Fruit fly (Drosophila melanogaster) whole organism: Measurements from ENCODE around the gene Clk.
A peak's percentile ranks its signal among the peaks of the same experiment; 100 is the strongest.

Experiments used
- CG8478 ChIP-seq: fragments of >200 bp; optimal IDR thresholded peaks from 2 replicates; lab custom pipeline; 2018; ENCODE audit warnings: inconsistent platforms
- Dll ChIP-seq: fragments of >200 bp; optimal IDR thresholded peaks from 2 replicates; lab custom pipeline; 2017
- EcR ChIP-seq, 2 experiments: fragments of >200 bp; optimal IDR thresholded peaks; 2 replicates each; lab custom pipeline; 2017; ENCODE audit warnings: missing biosample characterization in 2 of 2, missing genetic modification characterization in 2 of 2, missing genetic modification reagents in 2 of 2
- pan ChIP-seq: fragments of >200 bp; optimal IDR thresholded peaks from 2 replicates; lab custom pipeline; 2017
- psq ChIP-seq: fragments of >200 bp; optimal IDR thresholded peaks from 2 replicates; lab custom pipeline; 2017
- usp ChIP-seq: fragments of >200 bp; optimal IDR thresholded peaks from 2 replicates; lab custom pipeline; 2017; ENCODE audit warnings: missing biosample characterization, missing genetic modification characterization, mixed read lengths

The Clk gene

dm6 chr3L:7792249-7792648, 16.8 kb upstream of the Clk start:
- TF ChIP-seq psq (lab: Kevin White, UChicago) (no peak), EcR (GFP tag; optimal IDR thresholded peaks at IDR 0.05; lab: Kevin White, UChicago) (no peak), CG8478 (no peak), Dll (lab: Kevin White, UChicago) (no peak), pan (lab: Kevin White, UChicago) (no peak), usp (GFP tag; lab: Kevin White, UChicago) (no peak)

- TF ChIP-seq usp (GFP tag; lab: Kevin White, UChicago) (no peak), EcR (GFP tag; optimal IDR thresholded peaks at IDR 0.05; lab: Kevin White, UChicago) (no peak), pan (lab: Kevin White, UChicago) (no peak)
Observed at dm6 chr3L:7790224-7790623, 14.8 kb upstream of the Clk start.

- TF ChIP-seq pan (lab: Kevin White, UChicago) (no peak), usp (GFP tag; lab: Kevin White, UChicago) (no peak), EcR (GFP tag; optimal IDR thresholded peaks at IDR 0.05; lab: Kevin White, UChicago) (no peak), psq (lab: Kevin White, UChicago) (no peak), CG8478 (no peak), Dll (lab: Kevin White, UChicago) (no peak)
Observed at dm6 chr3L:7787788-7788406, 12.5 kb upstream of the Clk start.

- TF ChIP-seq CG8478 = no peak
- TF ChIP-seq pan (lab: Kevin White, UChicago) = no peak
- no peak for TF ChIP-seq psq (lab: Kevin White, UChicago)
- TF ChIP-seq usp (GFP tag; lab: Kevin White, UChicago) = no peak
- no peak for TF ChIP-seq Dll (lab: Kevin White, UChicago)
- TF ChIP-seq EcR (GFP tag; optimal IDR thresholded peaks at IDR 0.05; lab: Kevin White, UChicago) = no peak
Observed at dm6 chr3L:7786989-7787388, 11.6 kb upstream of the Clk start.

dm6 chr3L:7786263-7786662, 10.9 kb upstream of the Clk start:
- TF ChIP-seq CG8478 = no peak
- TF ChIP-seq EcR (GFP tag; optimal IDR thresholded peaks at IDR 0.05; lab: Kevin White, UChicago) = no peak
- no peak for TF ChIP-seq pan (lab: Kevin White, UChicago)
- TF ChIP-seq psq (lab: Kevin White, UChicago) = no peak
- TF ChIP-seq Dll (lab: Kevin White, UChicago) = no peak
- TF ChIP-seq usp (GFP tag; lab: Kevin White, UChicago) = no peak

- TF ChIP-seq psq (lab: Kevin White, UChicago) (no peak), pan (lab: Kevin White, UChicago) (no peak), usp (GFP tag; lab: Kevin White, UChicago) (no peak)
Observed at dm6 chr3L:7783383-7783782, 8.0 kb upstream of the Clk start.

- no peak for TF ChIP-seq CG8478
- TF ChIP-seq Dll (lab: Kevin White, UChicago) = no peak
- TF ChIP-seq usp (GFP tag; lab: Kevin White, UChicago) = no peak
- no peak for TF ChIP-seq psq (lab: Kevin White, UChicago)
- no peak for TF ChIP-seq EcR (GFP tag; optimal IDR thresholded peaks at IDR 0.05; lab: Kevin White, UChicago)
- TF ChIP-seq pan (lab: Kevin White, UChicago) = no peak
Observed at dm6 chr3L:7782051-7782682, 6.8 kb upstream of the Clk start.

- no peak for TF ChIP-seq CG8478
- peak; percentile 47 for TF ChIP-seq pan (lab: Kevin White, UChicago)
- no peak for TF ChIP-seq EcR (GFP tag; optimal IDR thresholded peaks at IDR 0.05; lab: Kevin White, UChicago)
- no peak for TF ChIP-seq psq (lab: Kevin White, UChicago)
Observed at dm6 chr3L:7781353-7782050, 6.1 kb upstream of the Clk start.

- TF ChIP-seq CG8478 (no peak), psq (lab: Kevin White, UChicago) (no peak)
Observed at dm6 chr3L:7774698-7775097, 705 bp downstream of the Clk start.

- TF ChIP-seq CG8478 = no peak
- no peak for TF ChIP-seq pan (lab: Kevin White, UChicago)
- no peak for TF ChIP-seq EcR (GFP tag; optimal IDR thresholded peaks at IDR 0.05; lab: Kevin White, UChicago)
- TF ChIP-seq psq (lab: Kevin White, UChicago) = no peak
- no peak for TF ChIP-seq usp (GFP tag; lab: Kevin White, UChicago)
- no peak for TF ChIP-seq Dll (lab: Kevin White, UChicago)
Observed at dm6 chr3L:7773529-7773928, 1.9 kb downstream of the Clk start.

- no peak for TF ChIP-seq pan (lab: Kevin White, UChicago)
- TF ChIP-seq CG8478 = no peak
- TF ChIP-seq usp (GFP tag; lab: Kevin White, UChicago) = no peak
- TF ChIP-seq Dll (lab: Kevin White, UChicago) = no peak
- no peak for TF ChIP-seq psq (lab: Kevin White, UChicago)
- peak in 1 of 2 experiments; percentile 7 for TF ChIP-seq EcR (GFP tag; optimal IDR thresholded peaks at IDR 0.05; lab: Kevin White, UChicago)
Observed at dm6 chr3L:7772160-7772798, 3.1 kb downstream of the Clk start.
